Fruit fly (Drosophila melanogaster) whole organism, embryonic: ENCODE data around the gene CG18265.

Experiments used
- ATbp ChIP-seq: fragments of 200-800 bp; sonication (Bioruptor generic); optimal IDR thresholded peaks from 2 replicates; lab custom pipeline; 2017; ENCODE audit warnings: missing biosample characterization, mild to moderate bottlenecking, missing genetic modification characterization, missing genetic modification reagents
- CG10147 ChIP-seq: fragments of 200-800 bp; sonication (Bioruptor generic); optimal IDR thresholded peaks from 2 replicates; lab custom pipeline; 2019; ENCODE audit warnings: missing biosample characterization, mild to moderate bottlenecking, missing genetic modification characterization, moderate library complexity
- CG11504 ChIP-seq: fragments of 200-800 bp; sonication (Bioruptor generic); optimal IDR thresholded peaks from 3 replicates; lab custom pipeline; 2019; ENCODE audit warnings: missing biosample characterization, mild to moderate bottlenecking, missing genetic modification characterization, moderate library complexity
- CG11560 ChIP-seq: fragments of 200-800 bp; sonication (Bioruptor generic); IDR thresholded peaks from 3 replicates; pipeline ENCODE4 v1.3.6; 2022; ENCODE audit warnings: missing biosample characterization, missing genetic modification characterization
- CG11695 ChIP-seq: fragments of 200-800 bp; sonication (Bioruptor generic); IDR thresholded peaks from 3 replicates; pipeline ENCODE4 v1.3.6; 2022; ENCODE audit warnings: missing biosample characterization, missing genetic modification characterization
- CG11696 ChIP-seq: fragments of 200-800 bp; sonication (Bioruptor generic); IDR thresholded peaks from 2 replicates; pipeline ENCODE4 v1.3.6; 2022; ENCODE audit warnings: missing biosample characterization, missing genetic modification characterization
- CG1233 ChIP-seq: fragments of 200-800 bp; sonication (Bioruptor generic); optimal IDR thresholded peaks from 4 replicates; lab custom pipeline; 2018; ENCODE audit warnings: missing biosample characterization, mild to moderate bottlenecking, missing genetic modification characterization
- CG14710 ChIP-seq: fragments of 200-800 bp; sonication (Bioruptor generic); optimal IDR thresholded peaks from 3 replicates; lab custom pipeline; 2019; ENCODE audit warnings: missing biosample characterization, mild to moderate bottlenecking, missing genetic modification characterization, moderate library complexity
- CG14965 ChIP-seq: fragments of 200-800 bp; sonication (Bioruptor generic); optimal IDR thresholded peaks from 2 replicates; lab custom pipeline; 2016; ENCODE audit warnings: missing biosample characterization, missing genetic modification characterization, borderline replicate concordance
- CG15073 ChIP-seq: fragments of 200-800 bp; sonication (Bioruptor generic); optimal IDR thresholded peaks from 2 replicates; lab custom pipeline; 2016; ENCODE audit warnings: missing biosample characterization, missing genetic modification characterization
- CG16863 ChIP-seq: fragments of 200-800 bp; sonication (Bioruptor generic); optimal IDR thresholded peaks from 3 replicates; lab custom pipeline; 2016; ENCODE audit warnings: missing biosample characterization, missing genetic modification characterization
- CG31441 ChIP-seq: fragments of 200-800 bp; sonication (Bioruptor generic); IDR thresholded peaks from 2 replicates; pipeline ENCODE4 v1.3.6; 2022; ENCODE audit warnings: missing biosample characterization, missing genetic modification characterization
- CG7271 ChIP-seq: fragments of 200-800 bp; sonication (Bioruptor generic); optimal IDR thresholded peaks from 2 replicates; lab custom pipeline; 2018; ENCODE audit warnings: missing biosample characterization, mild to moderate bottlenecking, missing genetic modification characterization, moderate library complexity
- CG7839 ChIP-seq: fragments of 200-800 bp; sonication (Bioruptor generic); optimal IDR thresholded peaks from 3 replicates; lab custom pipeline; 2018; ENCODE audit warnings: missing biosample characterization, mild to moderate bottlenecking, missing genetic modification characterization, moderate library complexity
- CG8089 ChIP-seq: fragments of 200-800 bp; sonication (Bioruptor generic); optimal IDR thresholded peaks from 3 replicates; lab custom pipeline; 2016; ENCODE audit warnings: missing biosample characterization, missing genetic modification characterization
- CHES-1-like ChIP-seq: fragments of 200-800 bp; sonication (Bioruptor generic); optimal IDR thresholded peaks from 2 replicates; lab custom pipeline; 2016; ENCODE audit warnings: missing biosample characterization, missing genetic modification characterization
- GATAe ChIP-seq: fragments of 200-800 bp; sonication (Bioruptor generic); conservative IDR thresholded peaks from 2 replicates; pipeline ENCODE4 v1.3.6; 2022; ENCODE audit warnings: missing biosample characterization, missing genetic modification characterization
- Hand ChIP-seq: fragments of 200-800 bp; sonication (Bioruptor generic); optimal IDR thresholded peaks from 2 replicates; lab custom pipeline; 2017; ENCODE audit warnings: mild to moderate bottlenecking, missing biosample characterization, missing genetic modification reagents, missing genetic modification characterization
- Poxn ChIP-seq: fragments of 200-800 bp; sonication (Bioruptor generic); IDR thresholded peaks from 2 replicates; pipeline ENCODE4 v1.3.6; 2022; ENCODE audit warnings: missing biosample characterization, missing genetic modification characterization
- Rfx ChIP-seq: fragments of 200-800 bp; sonication (Bioruptor generic); IDR thresholded peaks from 2 replicates; pipeline ENCODE4 v1.3.6; 2022; ENCODE audit warnings: missing biosample characterization, missing genetic modification characterization
- Stat92E ChIP-seq, 3 experiments: fragments of >200 bp in 2 of 3; fragments of 200-800 bp in 1 of 3; sonication (Bioruptor generic) in 1 of 3; optimal IDR thresholded peaks; 2 replicates each; lab custom pipeline; 2017 to 2019; ENCODE audit warnings: missing biosample characterization in 3 of 3, missing genetic modification characterization in 3 of 3, mild to moderate bottlenecking in 1 of 3, moderate library complexity in 1 of 3
- ab ChIP-seq: fragments of 200-800 bp; sonication (Bioruptor generic); optimal IDR thresholded peaks from 2 replicates; lab custom pipeline; 2016; ENCODE audit warnings: missing biosample characterization, missing genetic modification characterization
- ato ChIP-seq: fragments of 200-800 bp; sonication (Bioruptor generic); IDR thresholded peaks from 2 replicates; pipeline ENCODE4 v1.3.6; 2022; ENCODE audit warnings: missing biosample characterization, missing genetic modification characterization; ENCODE audit not compliant: partially characterized antibody
- bab2 ChIP-seq: fragments of 200-800 bp; sonication (Bioruptor generic); optimal IDR thresholded peaks from 2 replicates; lab custom pipeline; 2016; ENCODE audit warnings: missing biosample characterization, missing genetic modification characterization
- bcd ChIP-seq: fragments of 200-800 bp; sonication (Bioruptor generic); optimal IDR thresholded peaks from 2 replicates; lab custom pipeline; 2017; ENCODE audit warnings: missing biosample characterization, mild to moderate bottlenecking, missing genetic modification characterization
- btn ChIP-seq: fragments of 200-800 bp; sonication (Bioruptor generic); optimal IDR thresholded peaks from 2 replicates; lab custom pipeline; 2016; ENCODE audit warnings: missing biosample characterization, missing genetic modification characterization
- croc ChIP-seq: fragments of 200-800 bp; sonication (Bioruptor generic); conservative IDR thresholded peaks from 3 replicates; pipeline ENCODE4 v1.3.6; 2022; ENCODE audit warnings: missing biosample characterization, missing genetic modification characterization
- da ChIP-seq: fragments of 200-800 bp; sonication (Bioruptor generic); optimal IDR thresholded peaks from 2 replicates; lab custom pipeline; 2016; ENCODE audit warnings: missing biosample characterization, missing genetic modification characterization
- fd3F ChIP-seq: fragments of 200-800 bp; sonication (Bioruptor generic); optimal IDR thresholded peaks from 2 replicates; lab custom pipeline; 2018; ENCODE audit warnings: missing biosample characterization, mild to moderate bottlenecking, missing genetic modification characterization, moderate library complexity
- gsb-n ChIP-seq: fragments of 200-800 bp; sonication (Bioruptor generic); optimal IDR thresholded peaks from 3 replicates; lab custom pipeline; 2018; ENCODE audit warnings: missing biosample characterization, mild to moderate bottlenecking, missing genetic modification characterization
- inv ChIP-seq: fragments of 200-800 bp; sonication (Bioruptor generic); IDR thresholded peaks from 2 replicates; pipeline ENCODE4 v1.3.6; 2022; ENCODE audit warnings: missing biosample characterization, missing genetic modification characterization; ENCODE audit not compliant: partially characterized antibody
- ken ChIP-seq: fragments of 200-800 bp; sonication (Bioruptor generic); IDR thresholded peaks from 3 replicates; pipeline ENCODE4 v1.3.6; 2022; ENCODE audit warnings: missing biosample characterization, missing genetic modification characterization
- knrl ChIP-seq: fragments of 200-800 bp; sonication (Bioruptor generic); IDR thresholded peaks from 3 replicates; pipeline ENCODE4 v1.3.6; 2022; ENCODE audit warnings: missing biosample characterization, missing genetic modification characterization; ENCODE audit not compliant: partially characterized antibody
- lilli ChIP-seq: fragments of 200-800 bp; sonication (Bioruptor generic); optimal IDR thresholded peaks from 3 replicates; lab custom pipeline; 2016; ENCODE audit warnings: missing biosample characterization, missing genetic modification characterization
- nom ChIP-seq: fragments of 200-800 bp; sonication (Bioruptor generic); optimal IDR thresholded peaks from 2 replicates; lab custom pipeline; 2017; ENCODE audit warnings: missing biosample characterization, missing genetic modification characterization, mild to moderate bottlenecking, moderate library complexity, missing genetic modification reagents
- pan ChIP-seq, 4 experiments: fragments of >200 bp in 3 of 4; fragments of 200-800 bp in 1 of 4; sonication (Bioruptor generic) in 1 of 4; optimal IDR thresholded peaks in 3 of 4; IDR thresholded peaks in 1 of 4; 2 replicates each; pipeline versions ENCODE4 v1.3.6 to Lab custom; 2017 to 2022; ENCODE audit warnings: missing biosample characterization in 2 of 4, missing genetic modification characterization in 2 of 4, mixed read lengths in 1 of 4
- pfk ChIP-seq: fragments of 200-800 bp; sonication (Bioruptor generic); optimal IDR thresholded peaks from 2 replicates; lab custom pipeline; 2018; ENCODE audit warnings: missing biosample characterization, mild to moderate bottlenecking, missing genetic modification characterization, moderate library complexity
- pita ChIP-seq: fragments of 200-800 bp; sonication (Bioruptor generic); optimal IDR thresholded peaks from 2 replicates; lab custom pipeline; 2017; ENCODE audit warnings: missing biosample characterization, mild to moderate bottlenecking, missing genetic modification characterization
- prd ChIP-seq, 3 experiments: fragments of >200 bp in 2 of 3; fragments of 200-800 bp in 1 of 3; sonication (Bioruptor generic) in 1 of 3; optimal IDR thresholded peaks in 2 of 3; IDR thresholded peaks in 1 of 3; 2 replicates in 2 of 3; 3 replicates in 1 of 3; pipeline versions ENCODE4 v1.3.6 to Lab custom; 2017 to 2022; ENCODE audit warnings: missing biosample characterization in 1 of 3, missing genetic modification characterization in 1 of 3
- sc ChIP-seq, 3 experiments: fragments of >200 bp in 2 of 3; fragments of 200-800 bp in 1 of 3; sonication (Bioruptor generic) in 1 of 3; optimal IDR thresholded peaks; 2 replicates in 2 of 3; 3 replicates in 1 of 3; lab custom pipeline; 2017; ENCODE audit warnings: mild to moderate bottlenecking in 1 of 3, missing biosample characterization in 1 of 3, missing genetic modification characterization in 1 of 3, missing genetic modification reagents in 1 of 3
- schlank ChIP-seq: fragments of 200-800 bp; sonication (Bioruptor generic); optimal IDR thresholded peaks from 2 replicates; lab custom pipeline; 2018; ENCODE audit warnings: missing biosample characterization, mild to moderate bottlenecking, missing genetic modification characterization
- slbo ChIP-seq: fragments of 200-800 bp; sonication (Bioruptor generic); IDR thresholded peaks from 2 replicates; pipeline ENCODE4 v1.3.6; 2022; ENCODE audit warnings: missing biosample characterization, missing genetic modification characterization
- sug ChIP-seq: fragments of 200-800 bp; optimal IDR thresholded peaks from 2 replicates; lab custom pipeline; 2019; ENCODE audit warnings: missing biosample characterization, mild to moderate bottlenecking, missing genetic modification characterization, moderate library complexity
- trh ChIP-seq: fragments of 200-800 bp; sonication (Bioruptor generic); optimal IDR thresholded peaks from 2 replicates; lab custom pipeline; 2016; ENCODE audit warnings: missing biosample characterization, missing genetic modification characterization
- wor ChIP-seq: fragments of 200-800 bp; sonication (Bioruptor generic); IDR thresholded peaks from 2 replicates; pipeline ENCODE4 v1.3.6; 2022; ENCODE audit warnings: missing biosample characterization, missing genetic modification characterization
- yki ChIP-seq: fragments of >200 bp; optimal IDR thresholded peaks from 3 replicates; lab custom pipeline; 2018
- zfh1 ChIP-seq: fragments of 200-800 bp; sonication (Bioruptor generic); IDR thresholded peaks from 3 replicates; pipeline ENCODE4 v1.3.6; 2022; ENCODE audit warnings: missing biosample characterization, missing genetic modification characterization

CG18265 gene

dm6 chr3L:17415967-17416749, 23.0 kb upstream of the CG18265 start (continued):
- TF ChIP-seq CG11695 (no peak), CG16863 (GFP tag; lab: Kevin White, UChicago) (peak; percentile 2), ab (GFP tag; lab: Kevin White, UChicago) (no peak), gsb-n (tag; lab: Kevin White, UChicago) (peak; percentile 56), ken (GFP tag; lab: Robert Waterston, UW) (no peak), da (no peak), inv (GFP tag; lab: Robert Waterston, UW) (no peak), CG10147 (GFP tag; lab: Kevin White, UChicago) (peak; percentile 2), CG11560 (tag; lab: Robert Waterston, UW) (no peak), CG11504 (tag; lab: Kevin White, UChicago) (peak; percentile 5), CG14965 (GFP tag; lab: Kevin White, UChicago) (no peak), CG1233 (GFP tag; lab: Kevin White, UChicago) (no peak), pan (optimal IDR thresholded peaks at IDR 0.05; lab: Kevin White, UChicago) (no peak), pan (GFP tag; optimal IDR thresholded peaks at IDR 0.05 in 1 of 2, IDR thresholded peaks at IDR 0.05 in 1 of 2) (no peak), CG8089 (GFP tag; lab: Kevin White, UChicago) (no peak), fd3F (no peak), knrl (GFP tag; lab: Robert Waterston, UW) (no peak), trh (GFP tag; lab: Kevin White, UChicago) (no peak), pfk (no peak), Poxn (GFP tag; lab: Robert Waterston, UW) (no peak), sug (tag; lab: Kevin White, UChicago) (no peak), nom (GFP tag; lab: Kevin White, UChicago) (peak; percentile 80), CG7839 (peak; percentile 42), slbo (no peak; the same call in 1 of the 2 replicates), bcd (GFP tag; lab: Kevin White, UChicago) (no peak), yki (lab: Kevin White, UChicago) (no peak), btn (no peak), Hand (GFP tag; lab: Kevin White, UChicago) (no peak), Stat92E (GFP tag; optimal IDR thresholded peaks at IDR 0.05; lab: Kevin White, UChicago) (no peak), lilli (GFP tag; lab: Kevin White, UChicago) (peak; percentile 58), schlank (tag; lab: Kevin White, UChicago) (no peak), Rfx (no peak), prd (optimal IDR thresholded peaks at IDR 0.05; lab: Kevin White, UChicago) (no peak), prd (GFP tag; IDR thresholded peaks at IDR 0.05; lab: Robert Waterston, UW) (peak; percentile 85), GATAe (GFP tag; lab: Robert Waterston, UW) (no peak), zfh1 (GFP tag; lab: Robert Waterston, UW) (peak; percentile 61; the same call in 1 of the 3 replicates), CG15073 (GFP tag; lab: Kevin White, UChicago) (no peak), CHES-1-like (GFP tag; lab: Kevin White, UChicago) (peak; percentile 23), CG14710 (tag; lab: Kevin White, UChicago) (peak; percentile 78), sc (optimal IDR thresholded peaks at IDR 0.05; lab: Kevin White, UChicago) (no peak), sc (GFP tag; optimal IDR thresholded peaks at IDR 0.05; lab: Kevin White, UChicago) (peak; percentile 29), ato (GFP tag; lab: Robert Waterston, UW) (no peak), wor (no peak), CG31441 (peak; percentile 55), CG7271 (peak; percentile 79), pita (no peak), CG11696 (no peak), croc (GFP tag; lab: Robert Waterston, UW) (no peak), ATbp (GFP tag; lab: Kevin White, UChicago) (no peak), bab2 (GFP tag; lab: Kevin White, UChicago) (peak; percentile 37)
